Worm (Caenorhabditis elegans) whole organism, dauer: ENCODE measurements around the gene rme-1.

Experiments
- unc-62 ChIP-seq: sonication (generic microtip); optimal IDR thresholded peaks from 2 replicates; lab custom pipeline; 2017; ENCODE audit warnings: missing biosample characterization, missing genetic modification reagents, missing genetic modification characterization

rme-1 gene

ce11 chrV:6208585-6208984 is at the start of gene rme-1:
Gene rme-1 (plus strand): TSS chrV:6208885.
- no peak for TF ChIP-seq unc-62 (GFP tag; lab: Kevin White, UChicago)

DNA sequence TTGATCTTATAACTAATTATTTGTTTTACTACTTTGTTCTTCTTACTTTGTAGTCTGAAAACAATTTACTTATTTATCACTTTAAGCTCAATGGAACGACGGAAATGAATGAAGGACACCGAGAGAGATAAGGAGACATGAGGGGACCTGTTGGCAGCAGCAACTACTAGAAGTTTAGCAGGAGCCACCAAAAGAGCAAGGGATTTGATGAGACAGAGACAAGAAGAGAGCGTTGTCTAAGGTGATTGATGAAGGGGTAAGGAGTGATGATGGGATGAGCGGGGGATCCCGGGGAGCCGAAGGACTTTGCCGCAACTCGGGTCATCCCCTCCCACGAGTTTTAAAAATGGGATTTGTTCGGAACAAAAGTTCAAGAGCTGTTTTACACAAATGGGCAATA is 6.1 kb upstream of the rme-1 start, which contains the start of gene ttn-1:
ttn-1 (minus strand) TSS at position 60 of the 400 bp plus-strand sequence.
- no peak for TF ChIP-seq unc-62 (GFP tag; lab: Kevin White, UChicago)

DNA sequence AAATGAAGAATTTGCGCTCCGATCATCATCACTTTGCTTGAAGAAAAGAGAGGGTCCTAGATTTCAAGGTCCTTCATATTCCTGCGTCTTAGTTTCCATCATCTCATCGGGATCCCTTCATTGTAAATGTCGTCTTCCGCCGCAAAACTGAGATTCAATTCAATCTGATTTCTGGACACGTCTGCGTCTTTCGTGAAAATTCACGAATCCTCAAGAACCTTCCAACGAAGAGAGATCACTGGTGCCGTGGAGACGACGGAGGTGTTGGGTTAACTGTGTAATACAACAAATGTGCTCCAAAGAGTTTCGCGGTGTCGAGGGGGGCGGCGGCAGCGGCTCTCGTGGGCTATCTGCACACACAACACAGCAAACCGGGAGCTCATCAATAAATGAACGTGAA is 4.6 kb upstream of the rme-1 start:
- no peak for TF ChIP-seq unc-62 (GFP tag; lab: Kevin White, UChicago)

ce11 chrV:6206498-6206897 is 2.2 kb upstream of the rme-1 start, which contains the start of gene W06H8.2:
Gene W06H8.2 (plus strand): TSS chrV:6206755.
- TF ChIP-seq unc-62 (GFP tag; lab: Kevin White, UChicago) = no peak

DNA sequence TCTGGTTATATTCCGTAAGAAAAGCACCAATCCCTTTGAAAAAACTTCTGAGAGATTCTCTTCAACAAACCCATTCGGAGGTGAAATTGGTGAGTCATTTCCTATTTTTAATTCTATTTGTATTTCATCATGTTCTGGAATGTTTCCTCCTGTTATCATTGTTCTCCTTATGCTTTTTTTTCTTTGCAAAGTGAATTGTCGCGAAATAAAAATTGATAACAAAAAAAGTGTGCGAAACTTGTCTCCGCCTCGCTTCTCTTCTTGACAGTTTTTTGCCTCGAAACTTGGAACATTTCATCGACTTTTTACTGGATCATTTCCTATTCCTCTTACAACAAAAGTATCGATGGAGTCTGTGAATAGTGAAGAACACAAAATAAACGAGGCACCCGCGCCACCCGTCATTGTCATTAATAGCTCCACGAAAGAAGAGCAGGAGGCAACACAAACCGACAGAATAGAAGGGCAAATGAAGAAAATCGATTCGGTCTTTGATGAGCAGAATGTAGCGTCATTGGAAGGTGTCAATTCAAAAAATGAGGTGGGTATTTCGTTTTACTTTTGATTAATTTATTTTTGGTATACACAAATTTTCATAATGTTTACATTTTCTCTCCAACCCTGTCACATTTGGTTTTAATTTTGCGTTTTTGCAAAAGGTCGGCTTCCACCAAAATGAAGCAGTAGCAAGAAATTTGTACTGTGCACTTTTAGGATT is 1.4 kb downstream of the rme-1 start:
- no peak for TF ChIP-seq unc-62 (GFP tag; lab: Kevin White, UChicago)

ce11 chrV:6211509-6211908 is 2.8 kb downstream of the rme-1 start:
- TF ChIP-seq unc-62 (GFP tag; lab: Kevin White, UChicago) = no peak

ce11 chrV:6212566-6212965 is 3.9 kb downstream of the rme-1 start:
- TF ChIP-seq unc-62 (GFP tag; lab: Kevin White, UChicago) = no peak

DNA sequence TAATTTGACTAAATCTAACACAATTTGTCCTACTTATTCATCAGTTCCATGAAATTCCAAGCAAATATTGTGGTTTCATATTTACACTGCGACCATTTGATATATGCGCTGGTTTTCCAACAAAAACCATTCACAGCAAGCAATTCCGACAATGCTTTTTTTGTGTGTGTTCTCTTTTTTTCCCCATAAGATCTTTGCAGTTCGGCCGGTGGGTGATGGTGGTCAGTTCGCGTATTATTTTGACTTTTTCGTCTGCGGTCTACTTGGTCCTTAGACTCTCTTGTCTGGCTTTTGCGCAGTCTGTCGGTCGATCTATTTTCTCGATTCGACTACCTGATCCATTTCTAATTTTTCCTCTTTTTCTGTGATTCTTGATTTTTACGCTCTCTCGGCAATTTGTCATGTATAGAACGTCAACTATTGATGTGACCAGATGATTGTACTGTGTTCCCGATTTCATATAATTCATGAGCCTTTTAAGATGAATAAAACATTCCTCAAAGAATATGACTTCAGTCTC is 4.6 kb downstream of the rme-1 start:
- no peak for TF ChIP-seq unc-62 (GFP tag; lab: Kevin White, UChicago)

- TF ChIP-seq unc-62 (GFP tag; lab: Kevin White, UChicago) = no peak
These were observed 5.2 kb downstream of the rme-1 start for ce11 chrV:6213845-6214244.

DNA sequence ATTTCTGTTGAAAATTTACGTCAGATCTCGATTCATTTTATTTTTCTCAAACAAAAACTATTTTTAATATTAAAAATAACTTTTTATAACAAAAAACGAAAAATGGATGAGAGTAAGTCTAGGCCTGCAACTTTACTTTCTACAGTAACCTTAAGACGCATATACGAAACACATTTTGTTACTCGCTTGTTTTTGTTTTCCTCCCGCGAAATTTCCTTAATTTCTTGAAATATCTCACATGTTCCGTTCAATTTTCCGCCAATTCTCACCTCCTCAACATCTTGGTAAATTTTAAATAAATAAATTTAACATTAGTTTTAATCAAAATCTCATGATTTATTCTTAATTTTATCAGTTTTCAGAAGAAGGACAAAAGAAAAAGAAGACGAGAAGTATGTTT is 5.8 kb downstream of the rme-1 start:
- TF ChIP-seq unc-62 (GFP tag; lab: Kevin White, UChicago) = no peak

ce11 chrV:6217142-6217541 is 8.5 kb downstream of the rme-1 start:
- TF ChIP-seq unc-62 (GFP tag; lab: Kevin White, UChicago) = no peak

DNA sequence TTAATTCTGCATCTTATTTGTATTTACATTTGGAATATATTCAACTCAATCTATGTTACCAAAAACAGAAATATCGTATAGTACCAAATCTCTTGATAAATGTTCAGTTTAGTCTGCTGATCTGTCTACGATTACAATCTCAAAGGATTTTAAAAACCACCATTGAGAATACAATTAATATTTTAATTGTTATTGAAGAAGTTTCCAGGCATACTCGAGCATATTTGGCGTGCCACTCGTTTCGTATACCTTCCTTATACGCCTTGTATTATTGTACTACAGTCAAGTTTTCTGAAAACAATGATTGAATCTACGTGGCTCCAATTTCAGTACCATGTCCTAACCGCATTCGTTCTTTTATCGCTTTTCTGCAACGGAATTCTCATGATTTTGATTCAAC is 9.1 kb downstream of the rme-1 start, which contains the start of gene str-206:
str-206 (plus strand) TSS at position 301 of the 400 bp plus-strand sequence.
- no peak for TF ChIP-seq unc-62 (GFP tag; lab: Kevin White, UChicago)

DNA sequence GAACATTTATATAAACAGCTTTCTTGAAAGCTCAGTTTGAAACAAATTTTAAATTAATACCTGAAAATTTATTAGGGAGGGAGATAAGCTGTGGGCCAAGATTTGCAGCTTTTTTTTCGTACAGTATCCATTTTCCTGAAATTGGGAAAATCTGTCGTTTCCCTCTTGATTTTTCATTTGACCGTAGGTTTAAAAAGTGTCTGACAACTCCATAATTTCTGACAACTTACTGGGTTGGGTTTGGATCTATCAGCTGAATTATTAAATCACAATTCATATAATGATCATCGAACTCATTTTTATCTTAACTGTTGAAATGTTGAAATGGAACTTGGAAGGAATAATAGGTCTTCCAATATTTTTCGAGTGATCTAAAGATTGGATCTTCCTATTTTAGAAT is 12.1 kb downstream of the rme-1 start:
- TF ChIP-seq unc-62 (GFP tag; lab: Kevin White, UChicago) = no peak

DNA sequence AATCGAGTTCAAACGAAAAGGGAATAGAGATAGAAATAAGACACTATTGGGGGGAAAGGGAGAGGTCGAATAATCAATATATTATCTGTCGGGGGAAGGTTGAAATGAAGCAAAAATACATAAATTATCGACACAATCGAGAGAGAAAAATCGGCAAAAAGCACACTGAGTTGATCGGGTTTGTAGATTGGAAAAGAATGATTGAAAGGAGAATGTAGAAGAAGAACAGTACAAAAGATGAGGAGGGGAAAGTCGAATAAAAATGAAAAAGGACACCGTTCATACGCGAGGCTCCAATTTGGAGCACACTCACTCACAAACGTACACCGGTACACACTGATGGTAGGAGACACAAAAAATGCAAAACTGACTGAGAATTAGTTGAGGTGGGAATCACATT is 12.6 kb downstream of the rme-1 start:
- no peak for TF ChIP-seq unc-62 (GFP tag; lab: Kevin White, UChicago)

DNA sequence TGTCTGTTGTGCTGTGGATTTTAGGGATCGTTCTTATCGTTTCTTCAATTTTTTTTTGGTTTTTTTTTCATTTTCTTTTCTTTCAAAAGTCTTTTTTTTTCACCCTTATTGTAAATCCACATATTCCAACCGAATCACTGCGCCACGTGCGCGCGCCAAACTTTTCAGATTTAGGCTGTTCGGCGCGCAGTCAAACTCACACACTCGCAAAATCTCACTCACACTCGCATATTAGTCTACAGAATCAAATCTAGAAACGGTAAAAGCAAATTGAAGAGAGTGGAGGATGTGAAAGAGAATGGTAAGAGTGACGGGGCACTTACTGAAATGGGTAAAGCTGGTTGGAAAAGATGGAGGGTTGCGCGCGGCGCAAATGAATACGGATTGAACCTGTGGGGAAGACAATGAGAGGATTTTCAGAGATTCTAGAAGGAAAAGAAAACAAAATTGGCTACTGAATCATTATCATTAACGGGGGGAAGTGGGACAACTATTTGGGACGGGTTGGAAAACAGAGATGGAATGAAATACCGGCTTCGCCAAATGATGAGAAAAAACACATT is 13.6 kb downstream of the rme-1 start:
- no peak for TF ChIP-seq unc-62 (GFP tag; lab: Kevin White, UChicago)

DNA sequence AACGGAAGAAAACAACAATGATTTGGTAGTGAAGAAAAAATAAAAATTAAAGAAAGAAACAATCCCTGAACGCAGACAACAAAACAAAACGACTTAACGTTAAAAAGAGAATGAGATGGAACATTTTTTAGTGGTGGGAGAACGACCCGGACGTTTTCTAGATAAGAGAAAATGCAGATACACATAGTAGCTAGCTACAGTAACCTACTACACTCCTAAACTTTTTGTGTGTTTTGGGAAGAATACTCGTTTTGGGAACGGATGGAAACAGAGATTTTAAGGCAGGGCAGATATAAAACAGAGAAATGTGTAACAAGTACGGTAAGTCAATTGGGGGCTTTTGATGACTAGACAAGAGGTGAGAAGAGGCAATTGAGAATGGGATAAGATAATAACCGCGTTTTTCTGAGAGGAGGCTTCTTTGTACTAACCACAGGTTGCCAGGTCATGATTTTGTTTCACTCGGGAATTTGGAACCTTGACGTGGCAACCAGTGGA is 14.1 kb downstream of the rme-1 start:
- TF ChIP-seq unc-62 (GFP tag; lab: Kevin White, UChicago) = no peak
